Fruit fly (Drosophila melanogaster): ENCODE data around the gene lilli.

DNA sequence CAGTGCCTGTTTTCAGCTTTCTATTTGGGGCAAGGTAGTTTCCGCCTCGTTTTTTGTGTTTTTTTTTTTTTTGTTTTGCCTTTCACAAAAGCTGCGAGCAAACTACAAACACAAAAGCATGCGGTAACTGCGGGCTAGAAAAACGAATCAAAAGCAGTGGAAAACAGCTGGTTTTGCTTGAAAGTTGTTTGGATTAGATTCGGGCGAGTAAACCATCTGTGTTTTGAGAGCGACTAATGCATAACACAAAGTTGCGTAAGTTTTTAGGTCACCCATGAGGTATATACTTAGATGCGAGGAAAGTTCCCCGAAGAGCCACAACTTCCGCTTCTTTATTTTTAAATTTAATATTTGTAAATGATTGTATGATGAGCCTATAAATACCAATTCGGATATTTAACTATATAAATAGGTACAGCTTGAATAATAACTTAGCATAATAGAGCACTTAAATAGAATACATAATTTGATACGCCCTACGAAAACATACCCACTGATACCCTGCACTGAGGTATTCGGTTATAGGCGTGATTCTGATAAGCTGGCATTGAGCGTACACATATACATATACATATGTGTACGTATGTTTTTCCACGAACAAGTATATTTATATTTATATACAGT, 13.3 kb upstream of the lilli start:
- TF ChIP-seq CG5204 (GFP tag; optimal IDR thresholded peaks at IDR 0.05) (no peak), pad (GFP tag; optimal IDR thresholded peaks at IDR 0.05) (no peak), CG14711 (tag; optimal IDR thresholded peaks at IDR 0.05) (no peak), CG7101 (tag; optimal IDR thresholded peaks at IDR 0.05) (no peak), kay (GFP tag; ENCODE audit: borderline replicate concordance) (no peak), CG11617 (GFP tag; optimal IDR thresholded peaks at IDR 0.05) (no peak), Mnt (GFP tag; optimal IDR thresholded peaks at IDR 0.05) (no peak), CG7045 (GFP tag; optimal IDR thresholded peaks at IDR 0.05) (no peak), CG12768 (GFP tag; optimal IDR thresholded peaks at IDR 0.05) (no peak)
